Fruit fly (Drosophila melanogaster) whole organism: Measurements from ENCODE around the gene CG43198.

Experiments
- CG8478 ChIP-seq: fragments of >200 bp; optimal IDR thresholded peaks from 2 replicates; lab custom pipeline; 2018; ENCODE audit warnings: inconsistent platforms
- Dll ChIP-seq: fragments of >200 bp; optimal IDR thresholded peaks from 2 replicates; lab custom pipeline; 2017
- EcR ChIP-seq, 2 experiments: fragments of >200 bp; optimal IDR thresholded peaks; 2 replicates each; lab custom pipeline; 2017; ENCODE audit warnings: missing biosample characterization in 2 of 2, missing genetic modification characterization in 2 of 2, missing genetic modification reagents in 2 of 2
- pan ChIP-seq: fragments of >200 bp; optimal IDR thresholded peaks from 2 replicates; lab custom pipeline; 2017
- psq ChIP-seq: fragments of >200 bp; optimal IDR thresholded peaks from 2 replicates; lab custom pipeline; 2017
- usp ChIP-seq: fragments of >200 bp; optimal IDR thresholded peaks from 2 replicates; lab custom pipeline; 2017; ENCODE audit warnings: missing biosample characterization, missing genetic modification characterization, mixed read lengths

The CG43198 gene

dm6 chrX:7453236-7453635 is at the start of gene CG43198:
Gene CG43198 (minus strand): TSS chrX:7453336.
- TF ChIP-seq CG8478 (lab: Kevin White, UChicago) (no peak), pan (lab: Kevin White, UChicago) (no peak), Dll (lab: Kevin White, UChicago) (no peak), psq (lab: Kevin White, UChicago) (no peak), usp (GFP tag; lab: Kevin White, UChicago) (no peak), EcR (GFP tag; optimal IDR thresholded peaks at IDR 0.05; lab: Kevin White, UChicago) (no peak)

dm6 chrX:7490927-7491326 is 37.8 kb upstream of the CG43198 start:
- TF ChIP-seq pan (lab: Kevin White, UChicago) (no peak), CG8478 (lab: Kevin White, UChicago) (no peak), psq (lab: Kevin White, UChicago) (no peak), usp (GFP tag; lab: Kevin White, UChicago) (no peak), Dll (lab: Kevin White, UChicago) (no peak), EcR (GFP tag; optimal IDR thresholded peaks at IDR 0.05; lab: Kevin White, UChicago) (no peak)

DNA sequence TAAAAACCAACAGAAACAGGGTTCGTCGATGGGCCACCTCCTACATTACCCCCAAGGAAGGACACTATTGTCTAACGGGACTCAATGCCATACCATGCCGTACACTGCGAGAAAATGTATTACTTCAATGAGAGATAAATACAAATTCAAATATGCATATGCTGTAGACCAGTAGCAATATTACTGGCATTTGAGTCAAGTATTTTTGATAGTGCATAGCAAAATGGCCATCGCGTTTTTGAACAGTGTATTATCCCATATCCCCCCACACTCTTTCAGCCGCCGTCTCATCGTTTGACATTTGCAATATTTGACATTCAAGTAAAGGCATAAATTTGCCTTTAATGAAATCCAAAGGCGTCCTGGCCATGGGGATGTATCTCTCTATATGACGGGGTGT is 35.1 kb upstream of the CG43198 start:
- no peak for TF ChIP-seq usp (GFP tag; lab: Kevin White, UChicago)
- no peak for TF ChIP-seq EcR (GFP tag; optimal IDR thresholded peaks at IDR 0.05; lab: Kevin White, UChicago)
- no peak for TF ChIP-seq pan (lab: Kevin White, UChicago)
- no peak for TF ChIP-seq Dll (lab: Kevin White, UChicago)
- TF ChIP-seq CG8478 (lab: Kevin White, UChicago), result no peak
- no peak for TF ChIP-seq psq (lab: Kevin White, UChicago)

dm6 chrX:7486294-7486693 is 33.2 kb upstream of the CG43198 start:
- no peak for TF ChIP-seq pan (lab: Kevin White, UChicago)
- no peak for TF ChIP-seq CG8478 (lab: Kevin White, UChicago)
- TF ChIP-seq Dll (lab: Kevin White, UChicago), result no peak
- no peak for TF ChIP-seq usp (GFP tag; lab: Kevin White, UChicago)
- TF ChIP-seq psq (lab: Kevin White, UChicago), result no peak
- no peak for TF ChIP-seq EcR (GFP tag; optimal IDR thresholded peaks at IDR 0.05; lab: Kevin White, UChicago)

DNA sequence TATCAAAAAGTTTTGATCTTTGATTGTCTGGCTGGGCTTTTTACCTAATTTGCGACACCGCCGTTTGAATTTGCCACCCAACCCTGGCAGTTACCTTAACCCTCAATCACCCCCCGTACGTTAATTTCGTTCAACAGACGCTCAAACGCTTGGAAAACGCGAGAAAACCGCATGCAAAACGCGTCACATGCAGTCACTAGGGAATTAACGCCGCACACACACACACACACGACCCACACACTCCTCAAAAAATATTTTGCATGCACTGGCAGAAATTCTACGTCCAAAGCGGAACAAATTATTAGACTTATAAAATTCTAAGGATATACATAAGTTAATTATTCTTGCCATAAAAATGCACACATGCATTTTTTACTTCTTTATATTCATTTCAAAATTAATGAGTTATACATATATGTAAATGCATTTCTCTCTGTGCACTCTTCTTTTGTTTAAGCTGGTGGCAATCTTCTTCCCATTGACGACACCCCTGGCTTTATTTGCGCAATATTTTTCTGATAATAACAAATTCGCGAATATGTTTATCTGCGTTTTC is 22.1 kb upstream of the CG43198 start:
- no peak for TF ChIP-seq psq (lab: Kevin White, UChicago)
- no peak for TF ChIP-seq pan (lab: Kevin White, UChicago)
- TF ChIP-seq usp (GFP tag; lab: Kevin White, UChicago), result no peak
- TF ChIP-seq CG8478 (lab: Kevin White, UChicago), result no peak
- TF ChIP-seq Dll (lab: Kevin White, UChicago), result no peak
- no peak for TF ChIP-seq EcR (GFP tag; optimal IDR thresholded peaks at IDR 0.05; lab: Kevin White, UChicago)

dm6 chrX:7466328-7466727 is 13.2 kb upstream of the CG43198 start:
- TF ChIP-seq pan (lab: Kevin White, UChicago) (no peak), EcR (GFP tag; optimal IDR thresholded peaks at IDR 0.05; lab: Kevin White, UChicago) (no peak)

- TF ChIP-seq CG8478 (lab: Kevin White, UChicago) (no peak), pan (lab: Kevin White, UChicago) (no peak), Dll (lab: Kevin White, UChicago) (no peak), EcR (GFP tag; optimal IDR thresholded peaks at IDR 0.05; lab: Kevin White, UChicago) (no peak), usp (GFP tag; lab: Kevin White, UChicago) (no peak), psq (lab: Kevin White, UChicago) (no peak)
Observed at dm6 chrX:7462089-7462488, 9.0 kb upstream of the CG43198 start.

dm6 chrX:7451909-7452308 is 1.2 kb downstream of the CG43198 start, which contains the start of gene CG11368:
Gene CG11368 (plus strand): TSS chrX:7452209.
- no peak for TF ChIP-seq Dll (lab: Kevin White, UChicago)
- no peak for TF ChIP-seq psq (lab: Kevin White, UChicago)
- no peak for TF ChIP-seq CG8478 (lab: Kevin White, UChicago)
- TF ChIP-seq pan (lab: Kevin White, UChicago), result no peak
- TF ChIP-seq usp (GFP tag; lab: Kevin White, UChicago), result no peak
- TF ChIP-seq EcR (GFP tag; optimal IDR thresholded peaks at IDR 0.05; lab: Kevin White, UChicago), result no peak

DNA sequence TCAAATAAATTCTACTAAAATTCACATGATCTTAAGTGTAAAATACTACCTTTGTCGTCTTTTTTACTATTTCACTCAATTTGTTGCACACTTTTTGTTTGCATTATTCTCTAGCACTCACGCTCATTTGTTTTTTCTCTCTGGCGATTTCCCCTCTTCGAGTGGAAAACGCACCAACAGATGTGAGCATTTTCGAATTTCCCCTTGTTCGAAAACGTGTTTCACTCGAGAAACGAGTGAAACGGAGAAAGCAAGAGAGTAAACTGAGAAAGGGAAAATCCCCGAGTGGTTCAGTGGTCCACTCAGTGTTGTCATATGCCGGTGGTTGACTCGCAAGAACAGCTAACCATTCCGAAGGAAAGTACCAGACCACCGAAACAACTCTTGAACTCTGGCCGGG is 8.1 kb downstream of the CG43198 start:
- no peak for TF ChIP-seq psq (lab: Kevin White, UChicago)

- TF ChIP-seq Dll (lab: Kevin White, UChicago), result no peak
- no peak for TF ChIP-seq pan (lab: Kevin White, UChicago)
- no peak for TF ChIP-seq CG8478 (lab: Kevin White, UChicago)
- TF ChIP-seq usp (GFP tag; lab: Kevin White, UChicago), result no peak
- no peak for TF ChIP-seq psq (lab: Kevin White, UChicago)
- no peak for TF ChIP-seq EcR (GFP tag; optimal IDR thresholded peaks at IDR 0.05; lab: Kevin White, UChicago)
Observed at dm6 chrX:7432393-7432792, 20.7 kb downstream of the CG43198 start.

DNA sequence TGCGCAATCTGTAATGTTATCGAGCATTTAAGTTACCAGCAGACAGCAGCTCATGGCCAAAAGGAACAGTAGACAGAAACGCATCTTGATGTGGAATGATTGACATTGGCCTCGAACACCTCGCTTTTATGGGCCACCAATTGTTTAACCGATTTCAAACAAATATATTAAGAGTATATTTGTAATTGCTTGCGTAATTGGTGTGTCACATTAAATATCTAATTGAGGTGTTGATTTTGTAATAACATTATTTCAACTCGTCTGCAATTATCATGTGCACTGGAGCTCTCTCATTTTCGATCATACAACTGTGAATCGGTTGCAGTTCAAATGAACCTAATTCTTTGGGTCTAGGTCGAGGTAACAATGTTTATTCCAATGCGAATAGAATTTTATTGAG is 27.5 kb downstream of the CG43198 start, which contains the start of gene CG32726:
TSS of gene CG32726 (minus strand) at position 101 of the 400 bp plus-strand sequence.
- TF ChIP-seq CG8478 (lab: Kevin White, UChicago) (no peak), pan (lab: Kevin White, UChicago) (no peak), psq (lab: Kevin White, UChicago) (no peak), EcR (GFP tag; optimal IDR thresholded peaks at IDR 0.05; lab: Kevin White, UChicago) (no peak), Dll (lab: Kevin White, UChicago) (no peak), usp (GFP tag; lab: Kevin White, UChicago) (no peak)

- TF ChIP-seq EcR (GFP tag; optimal IDR thresholded peaks at IDR 0.05; lab: Kevin White, UChicago) (no peak), Dll (lab: Kevin White, UChicago) (no peak), pan (lab: Kevin White, UChicago) (no peak), CG8478 (lab: Kevin White, UChicago) (no peak), psq (lab: Kevin White, UChicago) (no peak), usp (GFP tag; lab: Kevin White, UChicago) (no peak)
Observed at dm6 chrX:7424742-7425141, 28.4 kb downstream of the CG43198 start, which contains the start of gene CG15036. Gene CG15036 (minus strand): TSS chrX:7424842.
